Worm (Caenorhabditis elegans) whole organism, mixed stage, embryonic: Measurements from ENCODE around the gene T27A10.5.

ENCODE experiments used
- M03D4.4 ChIP-seq: sonication (generic microtip); optimal IDR thresholded peaks from 2 replicates; lab custom pipeline; 2017; ENCODE audit warnings: mild to moderate bottlenecking, missing genetic modification characterization, missing compliant biosample characterization
- bed-3 ChIP-seq: fragments of 200-800 bp; sonication (Bioruptor generic); optimal IDR thresholded peaks from 3 replicates; lab custom pipeline; 2018; ENCODE audit warnings: mild to moderate bottlenecking, missing genetic modification characterization, moderate library complexity, missing compliant biosample characterization
- blmp-1 ChIP-seq: fragments of 150-350 bp; optimal IDR thresholded peaks from 2 replicates; lab custom pipeline; 2014; ENCODE audit warnings: missing biosample characterization, missing genetic modification characterization
- ceh-43 ChIP-seq: fragments of 200-800 bp; sonication (Bioruptor generic); optimal IDR thresholded peaks from 2 replicates; lab custom pipeline; 2018; ENCODE audit warnings: mild to moderate bottlenecking, missing genetic modification characterization, moderate library complexity, missing compliant biosample characterization
- ces-1 ChIP-seq: fragments of 150-350 bp; optimal IDR thresholded peaks from 2 replicates; lab custom pipeline; 2014; ENCODE audit warnings: missing biosample characterization, missing genetic modification reagents, missing genetic modification characterization
- cnd-1 ChIP-seq: fragments of 200-800 bp; sonication (Bioruptor generic); optimal IDR thresholded peaks from 2 replicates; lab custom pipeline; 2018; ENCODE audit warnings: mild to moderate bottlenecking, missing genetic modification characterization, missing compliant biosample characterization
- elt-1 ChIP-seq: sonication (generic microtip); optimal IDR thresholded peaks from 2 replicates; lab custom pipeline; 2017; ENCODE audit warnings: missing genetic modification characterization, mild to moderate bottlenecking, missing compliant biosample characterization, antibody characterized with exemption, moderate library complexity, borderline replicate concordance; ENCODE audit not compliant: insufficient read depth
- elt-3 ChIP-seq: fragments of 150-350 bp; optimal IDR thresholded peaks from 2 replicates; lab custom pipeline; 2014; ENCODE audit warnings: missing biosample characterization, missing genetic modification characterization
- flh-1 ChIP-seq: fragments of 200-800 bp; sonication (Bioruptor generic); optimal IDR thresholded peaks from 2 replicates; lab custom pipeline; 2018; ENCODE audit warnings: mild to moderate bottlenecking, missing genetic modification characterization, moderate library complexity, missing compliant biosample characterization
- ham-2 ChIP-seq: fragments of 200-800 bp; sonication (Bioruptor generic); optimal IDR thresholded peaks from 2 replicates; lab custom pipeline; 2018; ENCODE audit warnings: mild to moderate bottlenecking, missing genetic modification characterization, missing compliant biosample characterization
- hlh-1 ChIP-seq: fragments of 150-350 bp; optimal IDR thresholded peaks from 2 replicates; lab custom pipeline; 2014; ENCODE audit warnings: missing biosample characterization, missing genetic modification reagents, missing genetic modification characterization
- lin-13 ChIP-seq: fragments of 150-350 bp; optimal IDR thresholded peaks from 2 replicates; lab custom pipeline; 2014; ENCODE audit warnings: missing biosample characterization, missing genetic modification characterization
- mab-5 ChIP-seq: fragments of 150-350 bp; optimal IDR thresholded peaks from 2 replicates; lab custom pipeline; 2014; ENCODE audit warnings: missing biosample characterization, missing genetic modification characterization
- mep-1 ChIP-seq: fragments of 150-350 bp; optimal IDR thresholded peaks from 2 replicates; lab custom pipeline; 2017; ENCODE audit warnings: missing biosample characterization, missing genetic modification reagents, missing genetic modification characterization, inconsistent platforms
- mls-2 ChIP-seq: sonication (generic microtip); optimal IDR thresholded peaks from 2 replicates; lab custom pipeline; 2016; ENCODE audit warnings: mild to moderate bottlenecking, missing genetic modification characterization, moderate library complexity, missing compliant biosample characterization
- nhr-2 ChIP-seq: fragments of 150-350 bp; optimal IDR thresholded peaks from 2 replicates; lab custom pipeline; 2014; ENCODE audit warnings: missing biosample characterization, missing genetic modification characterization
- nhr-237 ChIP-seq: fragments of 150-350 bp; optimal IDR thresholded peaks from 2 replicates; lab custom pipeline; 2014; ENCODE audit warnings: missing biosample characterization, missing genetic modification characterization
- nhr-28 ChIP-seq: fragments of 150-350 bp; optimal IDR thresholded peaks from 2 replicates; lab custom pipeline; 2014; ENCODE audit warnings: missing biosample characterization, missing genetic modification characterization
- nhr-76 ChIP-seq: sonication (generic microtip); optimal IDR thresholded peaks from 2 replicates; lab custom pipeline; 2017; ENCODE audit warnings: missing biosample characterization, missing genetic modification characterization
- pha-4 ChIP-seq: fragments of 150-350 bp; optimal IDR thresholded peaks from 2 replicates; lab custom pipeline; 2018; ENCODE audit warnings: missing biosample characterization, missing genetic modification reagents, missing genetic modification characterization
- sem-2 ChIP-seq: fragments of 200-800 bp; sonication (Bioruptor generic); optimal IDR thresholded peaks from 2 replicates; lab custom pipeline; 2018; ENCODE audit warnings: mild to moderate bottlenecking, missing genetic modification characterization, missing compliant biosample characterization
- snpc-4 ChIP-seq: fragments of 150-350 bp; optimal IDR thresholded peaks from 2 replicates; lab custom pipeline; 2014; ENCODE audit warnings: missing biosample characterization, missing genetic modification characterization
- sptf-1 ChIP-seq: sonication (generic microtip); optimal IDR thresholded peaks from 2 replicates; lab custom pipeline; 2017; ENCODE audit warnings: mild to moderate bottlenecking, missing genetic modification characterization, moderate library complexity, missing compliant biosample characterization
- tbx-8 ChIP-seq: fragments of 200-800 bp; sonication (Bioruptor generic); optimal IDR thresholded peaks from 2 replicates; lab custom pipeline; 2018; ENCODE audit warnings: mild to moderate bottlenecking, missing genetic modification characterization, moderate library complexity, missing compliant biosample characterization
- unc-120 ChIP-seq: sonication (generic microtip); optimal IDR thresholded peaks from 2 replicates; lab custom pipeline; 2017; ENCODE audit warnings: missing genetic modification characterization, missing compliant biosample characterization; ENCODE audit not compliant: poor library complexity, severe bottlenecking
- unc-39 ChIP-seq: fragments of 150-350 bp; optimal IDR thresholded peaks from 2 replicates; lab custom pipeline; 2014; ENCODE audit warnings: missing biosample characterization, missing genetic modification characterization
- unc-62 ChIP-seq: fragments of 150-350 bp; optimal IDR thresholded peaks from 2 replicates; lab custom pipeline; 2014; ENCODE audit warnings: missing biosample characterization, missing genetic modification reagents, missing genetic modification characterization
- zip-8 ChIP-seq: fragments of 150-350 bp; optimal IDR thresholded peaks from 2 replicates; lab custom pipeline; 2014; ENCODE audit warnings: missing biosample characterization, missing genetic modification characterization
- ztf-11 ChIP-seq: fragments of 150-350 bp; optimal IDR thresholded peaks from 2 replicates; lab custom pipeline; 2014; ENCODE audit warnings: missing biosample characterization, missing genetic modification characterization

T27A10.5 gene

ce11 chrX:3602622-3603021, 29.2 kb upstream of the T27A10.5 start:
- TF ChIP-seq nhr-2 (tag; lab: Kevin White, UChicago) (no peak), flh-1 (GFP tag; lab: Kevin White, UChicago) (no peak)
- TF ChIP-seq, all 35 proteins: peak for 0

DNA sequence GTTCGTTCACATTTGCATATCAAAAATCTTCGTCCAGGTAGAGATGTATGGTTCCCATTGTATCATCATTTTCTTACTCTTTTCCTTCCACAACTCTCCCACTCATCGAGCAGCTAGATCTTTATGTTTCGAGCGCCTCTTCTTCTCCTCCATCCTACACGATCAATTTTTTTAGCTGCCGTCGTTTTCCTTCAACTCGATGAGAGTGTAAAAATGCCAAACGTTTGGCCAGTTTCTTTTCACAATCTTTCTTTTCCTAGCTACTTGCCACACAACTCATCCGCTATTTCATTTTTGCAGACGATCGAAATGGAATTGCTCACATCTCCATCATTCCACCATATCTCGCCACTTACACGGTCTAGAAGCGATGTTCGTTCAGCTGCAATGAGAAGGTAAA, 28.1 kb upstream of the T27A10.5 start, which contains the start of gene C18B2.3:
TSS of gene C18B2.3 (plus strand) at position 301 of the 400 bp plus-strand sequence.
- peak; percentile 18 for TF ChIP-seq hlh-1 (tag; lab: Kevin White, UChicago)
- TF ChIP-seq flh-1 (GFP tag; lab: Kevin White, UChicago), result no peak

- TF ChIP-seq ztf-11 (tag; lab: Kevin White, UChicago) (no peak), nhr-76 (no peak), cnd-1 (tag; lab: Kevin White, UChicago) (no peak), elt-1 (no peak), ham-2 (GFP tag; lab: Kevin White, UChicago) (no peak), ces-1 (no peak)
Measured at ce11 chrX:3600390-3600789, 27.0 kb upstream of the T27A10.5 start, which contains the start of gene cgr-1. Gene cgr-1 (minus strand): TSS chrX:3600457.

DNA sequence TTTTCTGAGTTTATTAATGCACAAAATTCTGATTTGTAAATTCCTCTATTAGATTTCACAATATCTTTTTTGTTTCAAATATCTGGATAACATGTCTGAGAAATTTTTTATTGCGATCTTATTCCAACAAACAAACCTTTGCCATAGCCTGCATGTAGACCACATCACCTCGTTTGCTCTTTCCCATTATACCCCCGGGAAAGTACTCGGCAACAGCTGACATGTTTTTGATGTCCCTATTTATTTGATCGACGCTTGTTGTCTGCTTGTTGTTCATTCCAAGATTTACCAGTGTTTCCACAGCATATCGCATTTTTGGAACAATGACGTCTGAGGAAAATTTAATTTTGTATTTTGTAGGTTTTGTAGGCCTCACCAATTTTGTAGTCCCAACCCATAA, 26.5 kb upstream of the T27A10.5 start:
- TF ChIP-seq nhr-2 (tag; lab: Kevin White, UChicago), result no peak
- TF ChIP-seq unc-62 (GFP tag; lab: Kevin White, UChicago), result peak; percentile 1
- TF ChIP-seq hlh-1 (tag; lab: Kevin White, UChicago), result peak; percentile 80
- no peak for TF ChIP-seq tbx-8 (GFP tag; lab: Kevin White, UChicago)
- TF ChIP-seq sem-2 (GFP tag; lab: Kevin White, UChicago), result no peak
- TF ChIP-seq sptf-1 (tag; lab: Kevin White, UChicago), result no peak
- peak; percentile 8 for TF ChIP-seq unc-120 (tag; lab: Kevin White, UChicago)

ce11 chrX:3596967-3597366, 23.6 kb upstream of the T27A10.5 start:
- TF ChIP-seq blmp-1 (tag; lab: Kevin White, UChicago) (peak; percentile 72), mab-5 (tag; lab: Kevin White, UChicago) (no peak)

DNA sequence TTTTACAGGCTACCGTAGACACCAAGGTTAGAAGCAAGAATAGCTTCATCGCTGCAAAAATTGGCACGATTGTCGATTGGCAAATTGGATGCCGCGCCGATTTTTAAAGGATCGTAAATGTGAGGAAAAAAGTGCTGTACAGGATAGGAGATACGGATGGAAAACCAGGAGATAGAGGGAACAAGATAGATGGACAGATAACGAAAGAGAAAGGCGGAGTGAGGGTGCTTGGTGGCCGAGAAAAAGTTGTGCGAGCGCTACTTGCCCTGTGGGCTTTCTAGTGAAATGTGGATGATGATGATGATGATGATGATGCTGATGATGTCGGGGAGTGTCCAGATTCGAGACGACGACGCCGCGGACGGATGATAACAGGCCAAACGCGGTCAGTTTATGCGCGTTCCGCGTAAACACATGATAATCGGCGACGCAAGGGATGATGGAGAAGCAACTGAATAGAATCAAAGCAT, 23.0 kb upstream of the T27A10.5 start, which contains the start of gene T27A10.6:
TSS of gene T27A10.6 (minus strand) at position 51 of the 470 bp plus-strand sequence.
- TF ChIP-seq nhr-237 (no peak), unc-120 (tag; lab: Kevin White, UChicago) (no peak), mab-5 (tag; lab: Kevin White, UChicago) (no peak), lin-13 (tag; lab: Kevin White, UChicago) (no peak), M03D4.4 (tag; lab: Kevin White, UChicago) (no peak), sem-2 (GFP tag; lab: Kevin White, UChicago) (no peak), mep-1 (no peak), mls-2 (tag; lab: Kevin White, UChicago) (no peak), unc-62 (GFP tag; lab: Kevin White, UChicago) (no peak), ham-2 (GFP tag; lab: Kevin White, UChicago) (peak; percentile 92), snpc-4 (tag; lab: Kevin White, UChicago) (no peak), nhr-28 (tag; lab: Kevin White, UChicago) (no peak), bed-3 (no peak), zip-8 (tag; lab: Kevin White, UChicago) (no peak), elt-3 (no peak), blmp-1 (tag; lab: Kevin White, UChicago) (peak; percentile 77), elt-1 (peak; percentile 85), ztf-11 (tag; lab: Kevin White, UChicago) (no peak), unc-39 (no peak), hlh-1 (tag; lab: Kevin White, UChicago) (no peak), ceh-43 (no peak), nhr-76 (no peak), ces-1 (no peak), cnd-1 (tag; lab: Kevin White, UChicago) (no peak), pha-4 (tag; lab: Kevin White, UChicago) (no peak), nhr-2 (tag; lab: Kevin White, UChicago) (no peak)
